Worm (Caenorhabditis elegans): ENCODE results near the gene F54D5.4.

The F54D5.4 gene

DNA sequence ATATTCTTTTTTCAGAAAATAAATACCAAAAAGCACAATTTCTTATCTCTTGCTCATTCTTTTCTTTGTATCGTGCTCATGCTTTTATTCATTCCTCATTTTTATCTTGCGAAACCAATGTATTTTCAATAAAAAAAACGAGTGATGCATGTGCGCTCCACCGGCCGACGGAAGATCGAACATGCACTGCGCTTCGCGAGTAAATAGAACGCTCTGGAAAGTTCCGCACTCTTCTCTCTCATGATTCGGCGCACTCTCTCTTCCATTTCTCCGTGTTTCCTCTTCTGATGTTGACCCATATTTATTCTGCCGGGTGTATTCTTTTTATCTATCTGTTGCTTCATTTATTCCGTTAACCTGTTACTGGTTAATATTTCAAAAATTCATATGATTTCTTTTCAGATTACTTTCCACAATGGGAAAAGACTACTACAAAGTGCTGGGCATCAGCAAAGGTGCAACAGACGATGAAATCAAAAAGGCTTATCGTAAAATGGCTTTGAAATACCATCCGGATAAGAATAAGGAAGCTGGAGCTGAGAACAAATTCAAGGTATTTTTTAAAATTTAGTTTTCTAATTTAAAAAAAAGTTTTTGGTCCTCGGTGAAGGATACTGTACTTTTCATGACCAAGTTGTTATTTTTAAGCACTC, 24.2 kb upstream of the F54D5.4 start, which contains the start of gene dnj-13 (continued):
- TF ChIP-seq saeg-2 (GFP tag; IDR thresholded peaks at IDR 0.05) (peak; percentile 93), jun-1 (tag; optimal IDR thresholded peaks at IDR 0.05) (peak; percentile 87), lin-13 (GFP tag; optimal IDR thresholded peaks at IDR 0.05) (peak; percentile 91), nhr-25 (tag; optimal IDR thresholded peaks at IDR 0.05; ENCODE audit: borderline replicate concordance, insufficient read depth) (peak; percentile 68), unc-39 (tag; optimal IDR thresholded peaks at IDR 0.05) (no peak), rbr-2 (tag; optimal IDR thresholded peaks at IDR 0.05) (peak; percentile 96), zip-11 (GFP tag; IDR thresholded peaks at IDR 0.05) (0 out of 2 replicates have a peak, but pooled peaks have one; percentile 20), T20F7.1 (GFP tag; optimal IDR thresholded peaks at IDR 0.05) (peak; percentile 89), mdl-1 (tag; optimal IDR thresholded peaks at IDR 0.05) (peak; percentile 75 to 76), zfp-2 (tag; optimal IDR thresholded peaks at IDR 0.05) (peak; percentile 73), F49E8.2 (tag; optimal IDR thresholded peaks at IDR 0.05; ENCODE audit: borderline replicate concordance) (peak; percentile 94), ceh-28 (tag; optimal IDR thresholded peaks at IDR 0.05) (no peak), madf-5 (GFP tag; IDR thresholded peaks at IDR 0.05) (peak; percentile 87 to 91; a peak in 3 of 4 replicates), dpl-1 (GFP tag; optimal IDR thresholded peaks at IDR 0.05) (peak; percentile 78), ztf-11 (tag; optimal IDR thresholded peaks at IDR 0.05) (peak; percentile 13), Y5F2A.4 (GFP tag; optimal IDR thresholded peaks at IDR 0.05) (peak; percentile 89), T26A8.4 (GFP tag; IDR thresholded peaks at IDR 0.05) (peak; percentile 97), ceh-32 (tag; optimal IDR thresholded peaks at IDR 0.05; ENCODE audit: poor library complexity) (peak; percentile 28), mxl-2 (GFP tag; conservative IDR thresholded peaks at IDR 0.05) (peak; percentile 55; the same call in 1 of the 2 replicates), tra-1 (GFP tag; IDR thresholded peaks at IDR 0.05) (peak; percentile 96), egl-27 (tag; optimal IDR thresholded peaks at IDR 0.05) (no peak), aha-1 (tag) (peak; percentile 88), skn-1 (tag; optimal IDR thresholded peaks at IDR 0.05) (no peak), hmg-1.1 (GFP tag; IDR thresholded peaks at IDR 0.05) (peak; percentile 97), ZK546.5 (tag; optimal IDR thresholded peaks at IDR 0.05) (no peak), tag-97 (GFP tag; IDR thresholded peaks at IDR 0.05) (peak; percentile 87; the same call in 1 of the 2 replicates), ZK337.2 (GFP tag; IDR thresholded peaks at IDR 0.05) (no peak), unc-62 (GFP tag; optimal IDR thresholded peaks at IDR 0.05 in 1 of 2) (peak in 1 of 2 experiments; percentile 84), unc-62 (tag; optimal IDR thresholded peaks at IDR 0.05) (no peak), lin-39 (tag; optimal IDR thresholded peaks at IDR 0.05) (no peak), duxl-1 (tag; optimal IDR thresholded peaks at IDR 0.05; ENCODE audit: poor library complexity) (peak; percentile 95), daf-16 (GFP tag; optimal IDR thresholded peaks at IDR 0.05) (peak; percentile 54 to 97), daf-16 (tag; optimal IDR thresholded peaks at IDR 0.05) (peak; percentile 79), lin-15B (tag; optimal IDR thresholded peaks at IDR 0.05) (no peak), lim-7 (GFP tag; IDR thresholded peaks at IDR 0.05) (peak; percentile 66), ama-1 (optimal IDR thresholded peaks at IDR 0.05) (peak; percentile 71), nhr-77 (tag; optimal IDR thresholded peaks at IDR 0.05) (peak; percentile 90), dmd-6 (GFP tag; IDR thresholded peaks at IDR 0.05) (peak; percentile 95), hlh-30 (tag; optimal IDR thresholded peaks at IDR 0.05; ENCODE audit: insufficient read depth) (peak; percentile 96), fos-1 (tag; optimal IDR thresholded peaks at IDR 0.05) (no peak), nhr-11 (tag; optimal IDR thresholded peaks at IDR 0.05) (peak; percentile 96), nhr-237 (tag; optimal IDR thresholded peaks at IDR 0.05) (no peak), set-16 (GFP tag; IDR thresholded peaks at IDR 0.05) (peak; percentile 77), fkh-10 (GFP tag; optimal IDR thresholded peaks at IDR 0.05) (peak; percentile 73), egl-43 (GFP tag; IDR thresholded peaks at IDR 0.05) (peak; percentile 95), nhr-76 (tag; optimal IDR thresholded peaks at IDR 0.05) (no peak), lir-3 (tag; optimal IDR thresholded peaks at IDR 0.05) (peak; percentile 12), spr-3 (GFP tag; optimal IDR thresholded peaks at IDR 0.05) (peak; percentile 94), Y48G9A.11 (GFP tag; IDR thresholded peaks at IDR 0.05) (peak; percentile 86), hlh-11 (tag; optimal IDR thresholded peaks at IDR 0.05) (peak; percentile 96), mes-2 (tag; optimal IDR thresholded peaks at IDR 0.05; ENCODE audit: poor library complexity, severe bottlenecking) (peak; percentile 94)
